Fruit fly (Drosophila melanogaster) whole organism, embryonic: Measurements from ENCODE around the gene CG31897.
A peak's percentile ranks its signal among the peaks of the same experiment; 100 is the strongest.

ENCODE experiments used
- Adf1 ChIP-seq: fragments of 200-800 bp; sonication (Bioruptor generic); IDR thresholded peaks from 2 replicates; pipeline ENCODE4 v1.3.6; 2022; ENCODE audit warnings: missing biosample characterization, missing genetic modification characterization
- Bdp1 ChIP-seq: fragments of 200-800 bp; sonication (Bioruptor generic); optimal IDR thresholded peaks from 3 replicates; lab custom pipeline; 2016; ENCODE audit warnings: missing biosample characterization, missing genetic modification characterization
- Bgb ChIP-seq: fragments of 200-800 bp; sonication (Bioruptor generic); IDR thresholded peaks from 2 replicates; pipeline ENCODE4 v1.3.6; 2022; ENCODE audit warnings: missing biosample characterization, missing genetic modification characterization; ENCODE audit not compliant: partially characterized antibody
- Blimp-1 ChIP-seq: fragments of 200-800 bp; sonication (Bioruptor generic); optimal IDR thresholded peaks from 3 replicates; lab custom pipeline; 2018; ENCODE audit warnings: missing biosample characterization, missing genetic modification characterization, mild to moderate bottlenecking, moderate library complexity, missing genetic modification reagents
- CG1024 ChIP-seq: fragments of 200-800 bp; sonication (Bioruptor generic); IDR thresholded peaks from 2 replicates; pipeline ENCODE4 v1.3.6; 2022; ENCODE audit warnings: missing biosample characterization, missing genetic modification characterization
- CG10274 ChIP-seq: fragments of 200-800 bp; sonication (Bioruptor generic); optimal IDR thresholded peaks from 3 replicates; lab custom pipeline; 2017; ENCODE audit warnings: missing biosample characterization, mild to moderate bottlenecking, missing genetic modification characterization
- CG11696 ChIP-seq: fragments of 200-800 bp; sonication (Bioruptor generic); IDR thresholded peaks from 2 replicates; pipeline ENCODE4 v1.3.6; 2022; ENCODE audit warnings: missing biosample characterization, missing genetic modification characterization
- CG12071 ChIP-seq: fragments of 200-800 bp; sonication (Bioruptor generic); optimal IDR thresholded peaks from 3 replicates; lab custom pipeline; 2018; ENCODE audit warnings: missing biosample characterization, mild to moderate bottlenecking, missing genetic modification characterization
- CG12299 ChIP-seq: fragments of 200-800 bp; sonication (Bioruptor generic); optimal IDR thresholded peaks from 2 replicates; lab custom pipeline; 2018; ENCODE audit warnings: missing biosample characterization, mild to moderate bottlenecking, missing genetic modification characterization
- CG1233 ChIP-seq: fragments of 200-800 bp; sonication (Bioruptor generic); optimal IDR thresholded peaks from 4 replicates; lab custom pipeline; 2018; ENCODE audit warnings: missing biosample characterization, mild to moderate bottlenecking, missing genetic modification characterization
- CG12659 ChIP-seq: fragments of 200-800 bp; sonication (Bioruptor generic); optimal IDR thresholded peaks from 3 replicates; lab custom pipeline; 2017; ENCODE audit warnings: mild to moderate bottlenecking, missing biosample characterization, missing genetic modification reagents, missing genetic modification characterization
- CG12942 ChIP-seq: fragments of 200-800 bp; sonication (Bioruptor generic); optimal IDR thresholded peaks from 3 replicates; lab custom pipeline; 2016; ENCODE audit warnings: missing biosample characterization, missing genetic modification characterization
- CG14710 ChIP-seq: fragments of 200-800 bp; sonication (Bioruptor generic); optimal IDR thresholded peaks from 3 replicates; lab custom pipeline; 2019; ENCODE audit warnings: missing biosample characterization, mild to moderate bottlenecking, missing genetic modification characterization, moderate library complexity
- CG15696 ChIP-seq: fragments of 200-800 bp; sonication (Bioruptor generic); optimal IDR thresholded peaks from 2 replicates; lab custom pipeline; 2019; ENCODE audit warnings: missing biosample characterization, mild to moderate bottlenecking, missing genetic modification characterization, moderate library complexity
- CG16779 ChIP-seq: fragments of 200-800 bp; sonication (Bioruptor generic); IDR thresholded peaks from 2 replicates; pipeline ENCODE4 v1.3.6; 2022; ENCODE audit warnings: missing biosample characterization, missing genetic modification characterization
- CG30431 ChIP-seq: fragments of 200-800 bp; sonication (Bioruptor generic); optimal IDR thresholded peaks from 2 replicates; lab custom pipeline; 2017; ENCODE audit warnings: missing biosample characterization, missing genetic modification characterization
- CG3407 ChIP-seq: fragments of 200-800 bp; sonication (Bioruptor generic); optimal IDR thresholded peaks from 2 replicates; lab custom pipeline; 2018; ENCODE audit warnings: missing biosample characterization, mild to moderate bottlenecking, missing genetic modification characterization
- CG7372 ChIP-seq: fragments of 200-800 bp; sonication (Bioruptor generic); IDR thresholded peaks from 2 replicates; pipeline ENCODE4 v1.3.6; 2022; ENCODE audit warnings: missing biosample characterization, missing genetic modification characterization
- CG7928 ChIP-seq: fragments of 200-800 bp; sonication (Bioruptor generic); optimal IDR thresholded peaks from 2 replicates; lab custom pipeline; 2017; ENCODE audit warnings: missing biosample characterization, mild to moderate bottlenecking, missing genetic modification characterization
- D ChIP-seq, 2 experiments: fragments of 200-800 bp in 1 of 2; fragments of >200 bp in 1 of 2; sonication (Bioruptor generic) in 1 of 2; optimal IDR thresholded peaks; 2 replicates in 1 of 2; 3 replicates in 1 of 2; lab custom pipeline; 2017; ENCODE audit warnings: mild to moderate bottlenecking in 1 of 2, missing biosample characterization in 1 of 2, missing genetic modification characterization in 1 of 2, missing genetic modification reagents in 1 of 2
- Dfd ChIP-seq, 2 experiments: fragments of >200 bp; optimal IDR thresholded peaks; 2 replicates each; lab custom pipeline; 2017; ENCODE audit warnings: missing biosample characterization in 2 of 2, missing genetic modification characterization in 2 of 2
- ERR ChIP-seq: fragments of 200-800 bp; sonication (Bioruptor generic); optimal IDR thresholded peaks from 2 replicates; lab custom pipeline; 2016; ENCODE audit warnings: missing biosample characterization, missing genetic modification characterization
- Ets97D ChIP-seq: fragments of 200-800 bp; sonication (Bioruptor generic); optimal IDR thresholded peaks from 3 replicates; lab custom pipeline; 2016; ENCODE audit warnings: missing biosample characterization, missing genetic modification characterization
- Fer1 ChIP-seq: fragments of 200-800 bp; sonication (Bioruptor generic); optimal IDR thresholded peaks from 2 replicates; lab custom pipeline; 2017; ENCODE audit warnings: missing biosample characterization, mild to moderate bottlenecking, missing genetic modification characterization
- Fer2 ChIP-seq: fragments of 200-800 bp; sonication (Bioruptor generic); optimal IDR thresholded peaks from 2 replicates; lab custom pipeline; 2018; ENCODE audit warnings: missing biosample characterization, mild to moderate bottlenecking, missing genetic modification characterization, moderate library complexity
- Fer3 ChIP-seq: fragments of 200-800 bp; sonication (Bioruptor generic); optimal IDR thresholded peaks from 2 replicates; lab custom pipeline; 2018; ENCODE audit warnings: missing biosample characterization, mild to moderate bottlenecking, missing genetic modification characterization, moderate library complexity
- Hey ChIP-seq: fragments of 200-800 bp; sonication (Bioruptor generic); optimal IDR thresholded peaks from 3 replicates; lab custom pipeline; 2018; ENCODE audit warnings: missing biosample characterization, mild to moderate bottlenecking, missing genetic modification characterization
- Meics ChIP-seq: fragments of 200-800 bp; sonication (Bioruptor generic); optimal IDR thresholded peaks from 2 replicates; lab custom pipeline; 2017; ENCODE audit warnings: missing biosample characterization, mild to moderate bottlenecking, missing genetic modification characterization
- PHDP ChIP-seq: fragments of 200-800 bp; sonication (Bioruptor generic); optimal IDR thresholded peaks from 3 replicates; lab custom pipeline; 2018; ENCODE audit warnings: missing biosample characterization, mild to moderate bottlenecking, missing genetic modification characterization, moderate library complexity
- Rfx ChIP-seq: fragments of 200-800 bp; sonication (Bioruptor generic); IDR thresholded peaks from 2 replicates; pipeline ENCODE4 v1.3.6; 2022; ENCODE audit warnings: missing biosample characterization, missing genetic modification characterization
- Side ChIP-seq: fragments of 200-800 bp; sonication (Bioruptor generic); optimal IDR thresholded peaks from 2 replicates; lab custom pipeline; 2016; ENCODE audit warnings: missing biosample characterization, missing genetic modification characterization
- Tbp ChIP-seq: fragments of >200 bp; optimal IDR thresholded peaks from 2 replicates; lab custom pipeline; 2018; ENCODE audit warnings: missing biosample characterization, missing genetic modification characterization
- Usf ChIP-seq: fragments of 200-800 bp; sonication (Bioruptor generic); optimal IDR thresholded peaks from 2 replicates; lab custom pipeline; 2017; ENCODE audit warnings: missing genotype, missing biosample characterization, missing genetic modification characterization
- ab ChIP-seq: fragments of 200-800 bp; sonication (Bioruptor generic); optimal IDR thresholded peaks from 2 replicates; lab custom pipeline; 2016; ENCODE audit warnings: missing biosample characterization, missing genetic modification characterization
- amos ChIP-seq: fragments of 200-800 bp; sonication (Bioruptor generic); IDR thresholded peaks from 2 replicates; pipeline ENCODE4 v1.3.6; 2022; ENCODE audit warnings: missing biosample characterization, missing genetic modification characterization; ENCODE audit not compliant: partially characterized antibody
- btn ChIP-seq: fragments of 200-800 bp; sonication (Bioruptor generic); optimal IDR thresholded peaks from 2 replicates; lab custom pipeline; 2016; ENCODE audit warnings: missing biosample characterization, missing genetic modification characterization
- caup ChIP-seq: fragments of 200-800 bp; sonication (Bioruptor generic); optimal IDR thresholded peaks from 3 replicates; lab custom pipeline; 2017; ENCODE audit warnings: missing biosample characterization, mild to moderate bottlenecking, missing genetic modification characterization, moderate library complexity; ENCODE audit not compliant: severe bottlenecking
- ems ChIP-seq: fragments of 200-800 bp; sonication (Bioruptor generic); optimal IDR thresholded peaks from 3 replicates; lab custom pipeline; 2016; ENCODE audit warnings: missing biosample characterization, missing genetic modification characterization
- ewg ChIP-seq: fragments of 200-800 bp; sonication (Bioruptor generic); optimal IDR thresholded peaks from 3 replicates; lab custom pipeline; 2017; ENCODE audit warnings: mild to moderate bottlenecking, missing biosample characterization, missing genetic modification reagents, missing genetic modification characterization
- gfzf ChIP-seq: fragments of 200-800 bp; sonication (Bioruptor generic); optimal IDR thresholded peaks from 2 replicates; lab custom pipeline; 2016; ENCODE audit warnings: missing biosample characterization, mild to moderate bottlenecking, missing genetic modification characterization, moderate library complexity
- gsb-n ChIP-seq: fragments of 200-800 bp; sonication (Bioruptor generic); optimal IDR thresholded peaks from 3 replicates; lab custom pipeline; 2018; ENCODE audit warnings: missing biosample characterization, mild to moderate bottlenecking, missing genetic modification characterization
- her ChIP-seq: fragments of 200-800 bp; sonication (Bioruptor generic); optimal IDR thresholded peaks from 2 replicates; lab custom pipeline; 2016; ENCODE audit warnings: missing biosample characterization, missing genetic modification characterization
- hth ChIP-seq: fragments of >200 bp; optimal IDR thresholded peaks from 2 replicates; lab custom pipeline; 2017; ENCODE audit warnings: inconsistent platforms
- lmd ChIP-seq: fragments of 200-800 bp; sonication (Bioruptor generic); IDR thresholded peaks from 2 replicates; pipeline ENCODE4 v1.3.6; 2022; ENCODE audit warnings: missing biosample characterization, missing genetic modification characterization
- luna ChIP-seq: fragments of 200-800 bp; sonication (Bioruptor generic); optimal IDR thresholded peaks from 2 replicates; lab custom pipeline; 2016; ENCODE audit warnings: missing biosample characterization, missing genetic modification characterization
- mirr ChIP-seq: fragments of 200-800 bp; sonication (Bioruptor generic); optimal IDR thresholded peaks from 3 replicates; lab custom pipeline; 2018; ENCODE audit warnings: missing biosample characterization, mild to moderate bottlenecking, missing genetic modification characterization
- seq ChIP-seq: fragments of 200-800 bp; sonication (Bioruptor generic); IDR thresholded peaks from 2 replicates; pipeline ENCODE4 v1.3.6; 2022; ENCODE audit warnings: missing biosample characterization, missing genetic modification characterization
- sima ChIP-seq: fragments of 200-800 bp; sonication (Bioruptor generic); optimal IDR thresholded peaks from 2 replicates; lab custom pipeline; 2016; ENCODE audit warnings: missing biosample characterization, missing genetic modification characterization
- tin ChIP-seq: fragments of 200-800 bp; sonication (Bioruptor generic); optimal IDR thresholded peaks from 3 replicates; lab custom pipeline; 2016; ENCODE audit warnings: missing biosample characterization, missing genetic modification characterization
- tna ChIP-seq: fragments of 200-800 bp; sonication (Bioruptor generic); IDR thresholded peaks from 2 replicates; pipeline ENCODE4 v1.3.6; 2022; ENCODE audit warnings: missing biosample characterization, missing genetic modification characterization; ENCODE audit not compliant: partially characterized antibody
- vnd ChIP-seq: fragments of 200-800 bp; sonication (Bioruptor generic); IDR thresholded peaks from 3 replicates; pipeline ENCODE4 v1.3.6; 2022; ENCODE audit warnings: missing biosample characterization, missing genetic modification characterization; ENCODE audit not compliant: partially characterized antibody

CG31897 gene

dm6 chr2L:8488735-8489134, 46.5 kb downstream of the CG31897 start, which contains the start of gene CG13088 (continued):
- TF ChIP-seq amos (peak; percentile 17; the same call in 1 of the 2 replicates), Rfx (GFP tag; lab: Robert Waterston, UW) (no peak; the same call in none of the 2 replicates), CG7928 (GFP tag; lab: Kevin White, UChicago) (no peak), sima (GFP tag; lab: Kevin White, UChicago) (no peak), Fer2 (no peak), CG12071 (GFP tag; lab: Kevin White, UChicago) (no peak), CG1233 (GFP tag; lab: Kevin White, UChicago) (peak; percentile 9), ewg (GFP tag; lab: Kevin White, UChicago) (no peak), hth (no peak), Hey (no peak), Ets97D (GFP tag; lab: Kevin White, UChicago) (peak; percentile 85), CG11696 (GFP tag; lab: Robert Waterston, UW) (no peak), Fer3 (tag; lab: Kevin White, UChicago) (no peak), CG16779 (no peak), Bdp1 (GFP tag; lab: Kevin White, UChicago) (peak; percentile 77), vnd (GFP tag; lab: Robert Waterston, UW) (no peak), luna (GFP tag; lab: Kevin White, UChicago) (no peak), Meics (GFP tag; lab: Kevin White, UChicago) (no peak), ems (GFP tag; lab: Kevin White, UChicago) (peak; percentile 32), CG12942 (GFP tag; lab: Kevin White, UChicago) (peak; percentile 20), Tbp (GFP tag; lab: Kevin White, UChicago) (no peak), CG1024 (no peak), gfzf (GFP tag; lab: Kevin White, UChicago) (peak; percentile 22), CG7372 (GFP tag; lab: Robert Waterston, UW) (no peak), Side (GFP tag; lab: Kevin White, UChicago) (peak; percentile 12), CG30431 (no peak), gsb-n (tag; lab: Kevin White, UChicago) (no peak), CG12659 (GFP tag; lab: Kevin White, UChicago) (peak; percentile 58), Adf1 (GFP tag; lab: Robert Waterston, UW) (no peak), CG14710 (tag; lab: Kevin White, UChicago) (peak; percentile 51), Bgb (GFP tag; lab: Robert Waterston, UW) (peak; percentile 45; the same call in 1 of the 2 replicates), Fer1 (GFP tag; lab: Kevin White, UChicago) (no peak), btn (GFP tag; lab: Kevin White, UChicago) (no peak), mirr (GFP tag; lab: Kevin White, UChicago) (no peak), CG3407 (GFP tag; lab: Kevin White, UChicago) (peak; percentile 12), ERR (no peak), caup (GFP tag; lab: Kevin White, UChicago) (no peak), her (GFP tag; lab: Kevin White, UChicago) (no peak), Blimp-1 (GFP tag; lab: Kevin White, UChicago) (no peak), tin (GFP tag; lab: Kevin White, UChicago) (no peak), Dfd (GFP tag; optimal IDR thresholded peaks at IDR 0.05; lab: Kevin White, UChicago) (peak in 1 of 2 experiments; percentile 5), CG12299 (tag; lab: Kevin White, UChicago) (no peak), D (optimal IDR thresholded peaks at IDR 0.05; lab: Kevin White, UChicago) (no peak), D (GFP tag; optimal IDR thresholded peaks at IDR 0.05; lab: Kevin White, UChicago) (no peak), lmd (no peak; the same call in 1 of the 2 replicates), ab (GFP tag; lab: Kevin White, UChicago) (no peak), CG15696 (no peak), PHDP (tag; lab: Kevin White, UChicago) (no peak), tna (GFP tag; lab: Robert Waterston, UW) (no peak), Usf (no peak), seq (GFP tag; lab: Robert Waterston, UW) (no peak), CG10274 (GFP tag; lab: Kevin White, UChicago) (no peak)
